Fruit fly (Drosophila melanogaster): Measurements from ENCODE around the gene CG10752.

The CG10752 gene

dm6 chr3L:12954547-12954946 is at the start of gene CG10752:
Gene CG10752, minus strand, starts transcription at chr3L:12954647.
- TF ChIP-seq Pif1A (GFP tag; optimal IDR thresholded peaks at IDR 0.05) (no peak), CG34367 (tag; optimal IDR thresholded peaks at IDR 0.05) (no peak), Ets98B (GFP tag; IDR thresholded peaks at IDR 0.05) (no peak), CG8301 (tag; optimal IDR thresholded peaks at IDR 0.05) (no peak), fd96Ca (GFP tag; IDR thresholded peaks at IDR 0.05) (no peak), D1 (tag; optimal IDR thresholded peaks at IDR 0.05) (no peak), CG4496 (GFP tag; IDR thresholded peaks at IDR 0.05) (no peak), gl (tag; optimal IDR thresholded peaks at IDR 0.05) (no peak), CG17806 (tag; optimal IDR thresholded peaks at IDR 0.05) (no peak), CG9948 (tag; optimal IDR thresholded peaks at IDR 0.05) (no peak), CG15710 (tag; optimal IDR thresholded peaks at IDR 0.05) (no peak), CG8159 (tag; optimal IDR thresholded peaks at IDR 0.05) (no peak)

dm6 chr3L:12994835-12995234 is 40.4 kb upstream of the CG10752 start, which contains the start of gene CG11262:
Gene CG11262, plus strand, starts transcription at chr3L:12995135.
- TF ChIP-seq rn (GFP tag; IDR thresholded peaks at IDR 0.05) (no peak), CG32121 (GFP tag; IDR thresholded peaks at IDR 0.05) (no peak), Ets98B (GFP tag; IDR thresholded peaks at IDR 0.05) (no peak)

DNA sequence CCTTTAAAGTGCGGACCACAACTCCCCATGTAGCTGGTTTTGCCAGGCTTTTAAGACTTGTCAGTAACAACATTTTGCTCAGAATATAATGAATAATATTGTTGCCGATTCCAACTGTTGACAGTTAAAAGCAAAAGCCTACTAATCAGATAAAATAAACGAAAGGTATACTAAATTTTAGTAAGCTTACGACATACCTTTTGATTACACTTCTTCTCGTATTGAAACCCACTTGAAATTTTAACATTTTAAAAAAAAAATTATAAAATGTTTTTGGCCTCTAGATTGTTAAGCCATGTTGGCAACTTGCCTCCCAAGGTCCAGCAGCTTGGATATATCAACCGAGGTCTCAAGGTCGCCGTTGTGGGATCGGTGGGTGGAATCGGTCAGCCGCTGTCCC is 17.8 kb upstream of the CG10752 start, which contains the start of the genes CG10748 and CG10749:
Gene CG10748, minus strand, starts transcription at position 101 of the 400 bp plus-strand sequence.
Gene CG10749, plus strand, starts transcription at position 216 of the 400 bp plus-strand sequence.
- no peak for TF ChIP-seq CG17806 (tag; optimal IDR thresholded peaks at IDR 0.05)
- TF ChIP-seq CG9948 (tag; optimal IDR thresholded peaks at IDR 0.05), result no peak
- TF ChIP-seq CG4496 (GFP tag; IDR thresholded peaks at IDR 0.05), result no peak
- no peak for TF ChIP-seq CG13204 (GFP tag; optimal IDR thresholded peaks at IDR 0.05)
- no peak for TF ChIP-seq CG8159 (tag; optimal IDR thresholded peaks at IDR 0.05)
- no peak for TF ChIP-seq gl (tag; optimal IDR thresholded peaks at IDR 0.05)
- no peak for TF ChIP-seq CG8301 (tag; optimal IDR thresholded peaks at IDR 0.05)
- TF ChIP-seq D1 (tag; optimal IDR thresholded peaks at IDR 0.05), result no peak
- TF ChIP-seq Pif1A (GFP tag; optimal IDR thresholded peaks at IDR 0.05), result no peak
- TF ChIP-seq fd96Ca (GFP tag; IDR thresholded peaks at IDR 0.05), result no peak
- no peak for TF ChIP-seq CG10348 (GFP tag; IDR thresholded peaks at IDR 0.05)
- no peak for TF ChIP-seq rn (GFP tag; IDR thresholded peaks at IDR 0.05)
- TF ChIP-seq CG32121 (GFP tag; IDR thresholded peaks at IDR 0.05), result no peak
- no peak for TF ChIP-seq CG34367 (tag; optimal IDR thresholded peaks at IDR 0.05)
- TF ChIP-seq Pif1B (GFP tag; optimal IDR thresholded peaks at IDR 0.05), result no peak
- TF ChIP-seq CG15710 (tag; optimal IDR thresholded peaks at IDR 0.05), result no peak
- TF ChIP-seq CG14655 (GFP tag; optimal IDR thresholded peaks at IDR 0.05), result no peak
- TF ChIP-seq CG12605 (GFP tag; IDR thresholded peaks at IDR 0.05), result no peak

DNA sequence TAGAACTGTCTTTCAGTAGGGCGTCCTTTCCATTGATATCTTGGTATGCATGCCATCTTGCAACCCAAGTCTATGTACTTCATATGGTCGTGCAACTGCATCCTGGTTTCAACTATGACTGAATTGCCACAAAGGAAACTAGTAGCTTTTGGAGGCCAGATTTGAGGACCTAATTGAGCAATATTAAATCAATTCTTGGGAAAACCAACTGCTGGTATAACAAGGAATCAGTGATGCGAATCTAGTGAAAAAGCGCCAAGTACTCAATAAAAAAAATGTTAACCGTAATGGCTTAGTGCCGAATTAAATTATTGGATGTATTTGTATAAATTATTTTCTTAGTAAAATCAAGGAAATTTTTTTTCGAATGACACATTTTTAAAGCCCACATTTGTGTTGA is 13.2 kb upstream of the CG10752 start, which contains the start of gene Or69a:
Gene Or69a, minus strand, starts transcription at position 101 of the 400 bp plus-strand sequence.
- TF ChIP-seq rn (GFP tag; IDR thresholded peaks at IDR 0.05) (no peak), CG9948 (tag; optimal IDR thresholded peaks at IDR 0.05) (no peak), CG4496 (GFP tag; IDR thresholded peaks at IDR 0.05) (no peak), Snoo (tag; optimal IDR thresholded peaks at IDR 0.05) (no peak), CG34367 (tag; optimal IDR thresholded peaks at IDR 0.05) (no peak), CG17806 (tag; optimal IDR thresholded peaks at IDR 0.05) (no peak), CG13204 (GFP tag; optimal IDR thresholded peaks at IDR 0.05) (no peak), CG8159 (tag; optimal IDR thresholded peaks at IDR 0.05) (no peak), fd96Ca (GFP tag; IDR thresholded peaks at IDR 0.05) (no peak), CG10348 (GFP tag; IDR thresholded peaks at IDR 0.05) (no peak), CG14655 (GFP tag; optimal IDR thresholded peaks at IDR 0.05) (no peak), Ets98B (GFP tag; IDR thresholded peaks at IDR 0.05) (no peak), CG32121 (GFP tag; IDR thresholded peaks at IDR 0.05) (no peak), gl (tag; optimal IDR thresholded peaks at IDR 0.05) (no peak)

DNA sequence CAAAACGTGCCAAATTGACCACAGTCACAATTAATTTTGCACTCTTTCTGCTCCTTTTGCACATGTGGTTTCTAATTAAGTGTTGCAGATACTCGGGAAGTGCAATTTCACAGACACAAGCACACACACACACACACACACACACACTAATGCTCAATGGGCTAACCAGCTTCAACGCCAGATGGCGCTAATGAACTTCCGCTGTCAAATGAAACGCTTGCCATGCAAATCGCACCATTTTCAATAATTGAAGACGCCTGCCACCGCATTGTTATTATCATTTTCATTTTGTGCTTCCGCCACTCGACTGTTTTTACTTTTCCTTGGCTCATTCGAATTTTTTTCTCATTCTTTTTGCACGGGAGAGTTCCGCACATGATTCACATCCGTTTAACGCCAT is 5.1 kb downstream of the CG10752 start:
- no peak for TF ChIP-seq rn (GFP tag; IDR thresholded peaks at IDR 0.05)
- no peak for TF ChIP-seq CG15710 (tag; optimal IDR thresholded peaks at IDR 0.05)
- TF ChIP-seq CG12605 (GFP tag; IDR thresholded peaks at IDR 0.05), result no peak
- no peak for TF ChIP-seq CG32121 (GFP tag; IDR thresholded peaks at IDR 0.05)
- TF ChIP-seq Snoo (tag; optimal IDR thresholded peaks at IDR 0.05), result no peak
- TF ChIP-seq CG9948 (tag; optimal IDR thresholded peaks at IDR 0.05), result no peak
- no peak for TF ChIP-seq Pif1B (GFP tag; optimal IDR thresholded peaks at IDR 0.05)
- TF ChIP-seq D1 (tag; optimal IDR thresholded peaks at IDR 0.05), result no peak

dm6 chr3L:12915431-12915830 is 39.0 kb downstream of the CG10752 start:
- TF ChIP-seq CG8159 (tag; optimal IDR thresholded peaks at IDR 0.05) (peak; percentile 33), fd96Ca (GFP tag; IDR thresholded peaks at IDR 0.05) (peak; percentile 35; the same call in 1 of the 3 replicates), Snoo (tag; optimal IDR thresholded peaks at IDR 0.05) (peak; percentile 85), CG34367 (tag; optimal IDR thresholded peaks at IDR 0.05) (peak; percentile 62), CG9948 (tag; optimal IDR thresholded peaks at IDR 0.05) (peak; percentile 1), CG15710 (tag; optimal IDR thresholded peaks at IDR 0.05) (peak; percentile 83), Pif1A (GFP tag; optimal IDR thresholded peaks at IDR 0.05) (no peak), D1 (tag; optimal IDR thresholded peaks at IDR 0.05) (no peak), CG13204 (GFP tag; optimal IDR thresholded peaks at IDR 0.05) (peak; percentile 63), EcR (GFP tag; optimal IDR thresholded peaks at IDR 0.05) (no peak)

Measured in whole organism, pupa.